Worm (Caenorhabditis elegans) whole organism, L4 larva: ENCODE measurements around the gene cox-10.

Source experiments
- D1046.2 ChIP-seq: fragments of 200-800 bp; sonication (Bioruptor generic); IDR thresholded peaks from 2 replicates; pipeline ENCODE4 v1.3.6; 2022; ENCODE audit warnings: missing genetic modification characterization, missing compliant biosample characterization
- F10B5.3 ChIP-seq: sonication (generic microtip); optimal IDR thresholded peaks from 2 replicates; lab custom pipeline; 2016; ENCODE audit warnings: mild to moderate bottlenecking, missing genetic modification characterization, missing compliant biosample characterization
- F26F4.8 ChIP-seq: fragments of 200-800 bp; sonication (Bioruptor generic); conservative IDR thresholded peaks from 2 replicates; pipeline ENCODE4 v1.3.6; 2022; ENCODE audit warnings: missing genetic modification characterization, missing compliant biosample characterization
- T26A8.4 ChIP-seq: fragments of 200-800 bp; sonication (Bioruptor generic); IDR thresholded peaks from 2 replicates; pipeline ENCODE4 v1.3.6; 2022; ENCODE audit warnings: missing genetic modification characterization, missing compliant biosample characterization
- Y105C5A.15 ChIP-seq: fragments of 200-800 bp; sonication (Bioruptor generic); IDR thresholded peaks from 2 replicates; pipeline ENCODE4 v1.3.6; 2022; ENCODE audit warnings: missing genetic modification characterization, missing compliant biosample characterization
- Y48G9A.11 ChIP-seq: fragments of 200-800 bp; sonication (Bioruptor generic); IDR thresholded peaks from 2 replicates; pipeline ENCODE4 v1.3.6; 2022; ENCODE audit warnings: missing genetic modification reagents, missing genetic modification characterization, missing compliant biosample characterization
- Y5F2A.4 ChIP-seq: fragments of 200-800 bp; sonication (Bioruptor generic); optimal IDR thresholded peaks from 2 replicates; lab custom pipeline; 2018; ENCODE audit warnings: mild to moderate bottlenecking, missing genetic modification characterization, missing compliant biosample characterization
- ZK337.2 ChIP-seq: fragments of 200-800 bp; sonication (Bioruptor generic); IDR thresholded peaks from 2 replicates; pipeline ENCODE4 v1.3.6; 2022; ENCODE audit warnings: missing genetic modification reagents, missing genetic modification characterization, missing compliant biosample characterization
- aha-1 ChIP-seq: fragments of 150-350 bp; peaks from one replicate; lab custom pipeline; 2014; ENCODE audit warnings: missing biosample characterization, missing genetic modification characterization
- arid-1 ChIP-seq: fragments of 200-800 bp; sonication (Bioruptor generic); conservative IDR thresholded peaks from 2 replicates; pipeline ENCODE4 v1.3.6; 2022; ENCODE audit warnings: missing genetic modification reagents, missing genetic modification characterization, missing compliant biosample characterization
- ceh-32 ChIP-seq: sonication (generic microtip); optimal IDR thresholded peaks from 2 replicates; lab custom pipeline; 2016; ENCODE audit warnings: mild to moderate bottlenecking, missing genetic modification characterization, missing compliant biosample characterization; ENCODE audit not compliant: poor library complexity
- ctbp-1 ChIP-seq: fragments of 200-800 bp; sonication (Bioruptor generic); IDR thresholded peaks from 2 replicates; pipeline ENCODE4 v1.3.6; 2022; ENCODE audit warnings: missing genetic modification reagents, missing genetic modification characterization, missing compliant biosample characterization
- daf-8 ChIP-seq: fragments of 200-800 bp; sonication (Bioruptor generic); IDR thresholded peaks from 2 replicates; pipeline ENCODE4 v1.3.6; 2022; ENCODE audit warnings: missing genetic modification characterization, missing compliant biosample characterization
- dmd-6 ChIP-seq: fragments of 200-800 bp; sonication (Bioruptor generic); IDR thresholded peaks from 2 replicates; pipeline ENCODE4 v1.3.6; 2022; ENCODE audit warnings: missing genetic modification reagents, missing genetic modification characterization, missing compliant biosample characterization
- dmd-8 ChIP-seq: fragments of 200-800 bp; sonication (Bioruptor generic); IDR thresholded peaks from 2 replicates; pipeline ENCODE4 v1.3.6; 2022; ENCODE audit warnings: missing genetic modification characterization, missing compliant biosample characterization
- egl-27 ChIP-seq: sonication (generic microtip); optimal IDR thresholded peaks from 3 replicates; lab custom pipeline; 2017; ENCODE audit warnings: missing biosample characterization, missing genetic modification reagents, missing genetic modification characterization
- hif-1 ChIP-seq, 2 experiments: sonication (generic microtip); optimal IDR thresholded peaks; 2 replicates each; lab custom pipeline; 2016 to 2017; ENCODE audit warnings: missing compliant biosample characterization in 2 of 2, missing genetic modification characterization in 2 of 2, missing genetic modification reagents in 2 of 2, missing genotype in 2 of 2, mild to moderate bottlenecking in 1 of 2
- hlh-11 ChIP-seq: fragments of 200-800 bp; sonication (Bioruptor generic); optimal IDR thresholded peaks from 2 replicates; lab custom pipeline; 2018; ENCODE audit warnings: mild to moderate bottlenecking, missing genetic modification characterization, missing compliant biosample characterization
- jun-1 ChIP-seq: fragments of 150-350 bp; optimal IDR thresholded peaks from 2 replicates; lab custom pipeline; 2014; ENCODE audit warnings: missing biosample characterization, missing genetic modification reagents, missing genetic modification characterization
- lin-1 ChIP-seq: fragments of 200-800 bp; sonication (Bioruptor generic); IDR thresholded peaks from 2 replicates; pipeline ENCODE4 v1.3.6; 2022; ENCODE audit warnings: missing genetic modification reagents, missing genetic modification characterization, missing compliant biosample characterization
- lin-15B ChIP-seq: fragments of 150-350 bp; sonication (generic microtip); optimal IDR thresholded peaks from 3 replicates; lab custom pipeline; 2014; ENCODE audit warnings: missing biosample characterization, missing genetic modification characterization
- lin-38 ChIP-seq: fragments of 200-800 bp; sonication (Bioruptor generic); IDR thresholded peaks from 2 replicates; pipeline ENCODE4 v1.3.6; 2022; ENCODE audit warnings: missing genetic modification reagents, missing genetic modification characterization, missing compliant biosample characterization
- madf-5 ChIP-seq, 2 experiments: fragments of 200-800 bp; sonication (Bioruptor generic); IDR thresholded peaks; 2 replicates each; pipeline ENCODE4 v1.3.6; 2022; ENCODE audit warnings: missing compliant biosample characterization in 2 of 2, missing genetic modification characterization in 2 of 2
- mxl-2 ChIP-seq: fragments of 200-800 bp; sonication (Bioruptor generic); conservative IDR thresholded peaks from 2 replicates; pipeline ENCODE4 v1.3.6; 2022; ENCODE audit warnings: missing genetic modification reagents, missing genetic modification characterization, missing compliant biosample characterization
- mxl-3 ChIP-seq: fragments of 200-800 bp; sonication (Bioruptor generic); optimal IDR thresholded peaks from 2 replicates; lab custom pipeline; 2018; ENCODE audit warnings: mild to moderate bottlenecking, missing genetic modification characterization, missing compliant biosample characterization
- nhr-102 ChIP-seq: sonication (generic microtip); optimal IDR thresholded peaks from 2 replicates; lab custom pipeline; 2016; ENCODE audit warnings: mild to moderate bottlenecking, missing genetic modification characterization, moderate library complexity, missing compliant biosample characterization
- nhr-42 ChIP-seq: fragments of 200-800 bp; sonication (Bioruptor generic); IDR thresholded peaks from 2 replicates; pipeline ENCODE4 v1.3.6; 2022; ENCODE audit warnings: missing genetic modification characterization, missing compliant biosample characterization
- nhr-77 ChIP-seq: fragments of 150-350 bp; optimal IDR thresholded peaks from 2 replicates; lab custom pipeline; 2014; ENCODE audit warnings: missing biosample characterization, missing genetic modification characterization
- pha-4 ChIP-seq, 2 experiments: fragments of 150-350 bp in 1 of 2; fragments of 200-800 bp in 1 of 2; sonication (Bioruptor generic) in 1 of 2; IDR thresholded peaks in 1 of 2; optimal IDR thresholded peaks in 1 of 2; 2 replicates each; pipeline versions ENCODE4 v1.3.6 to Lab custom; 2014 to 2022; ENCODE audit warnings: missing genetic modification characterization in 2 of 2, missing genetic modification reagents in 2 of 2, missing biosample characterization in 1 of 2, missing compliant biosample characterization in 1 of 2
- sdz-12 ChIP-seq: fragments of 200-800 bp; sonication (Bioruptor generic); optimal IDR thresholded peaks from 2 replicates; lab custom pipeline; 2018; ENCODE audit warnings: mild to moderate bottlenecking, missing genetic modification characterization, missing compliant biosample characterization
- set-16 ChIP-seq: fragments of 200-800 bp; sonication (Bioruptor generic); IDR thresholded peaks from 2 replicates; pipeline ENCODE4 v1.3.6; 2022; ENCODE audit warnings: missing genetic modification reagents, missing genetic modification characterization, missing compliant biosample characterization
- skn-1 ChIP-seq: fragments of 150-350 bp; optimal IDR thresholded peaks from 2 replicates; lab custom pipeline; 2014; ENCODE audit warnings: missing biosample characterization, missing genetic modification characterization
- snpc-4 ChIP-seq: fragments of 150-350 bp; optimal IDR thresholded peaks from 2 replicates; lab custom pipeline; 2014; ENCODE audit warnings: missing biosample characterization, missing genetic modification characterization
- spr-1 ChIP-seq: sonication (generic microtip); optimal IDR thresholded peaks from 2 replicates; lab custom pipeline; 2016; ENCODE audit warnings: mild to moderate bottlenecking, missing genetic modification characterization, missing compliant biosample characterization
- tag-97 ChIP-seq: fragments of 200-800 bp; sonication (Bioruptor generic); IDR thresholded peaks from 2 replicates; pipeline ENCODE4 v1.3.6; 2022; ENCODE audit warnings: missing genetic modification characterization, missing compliant biosample characterization
- tra-1 ChIP-seq: fragments of 200-800 bp; sonication (Bioruptor generic); IDR thresholded peaks from 2 replicates; pipeline ENCODE4 v1.3.6; 2022; ENCODE audit warnings: missing genetic modification reagents, missing genetic modification characterization, missing compliant biosample characterization
- unc-130 ChIP-seq: sonication (generic microtip); optimal IDR thresholded peaks from 2 replicates; lab custom pipeline; 2016; ENCODE audit warnings: missing genetic modification reagents, missing genetic modification characterization, missing compliant biosample characterization
- unc-39 ChIP-seq: sonication (generic microtip); optimal IDR thresholded peaks from 2 replicates; lab custom pipeline; 2017; ENCODE audit warnings: missing biosample characterization, missing genetic modification characterization
- zfp-2 ChIP-seq: sonication (generic microtip); optimal IDR thresholded peaks from 2 replicates; lab custom pipeline; 2016; ENCODE audit warnings: mild to moderate bottlenecking, missing genetic modification characterization, missing compliant biosample characterization
- zfp-3 ChIP-seq: fragments of 200-800 bp; sonication (Bioruptor generic); conservative IDR thresholded peaks from 2 replicates; pipeline ENCODE4 v1.3.6; 2022; ENCODE audit warnings: missing genetic modification reagents, missing genetic modification characterization, missing compliant biosample characterization
- zip-2 ChIP-seq: fragments of 150-350 bp; optimal IDR thresholded peaks from 2 replicates; lab custom pipeline; 2014; ENCODE audit warnings: missing biosample characterization, missing genetic modification characterization

The cox-10 gene

ce11 chrII:12677975-12678866, 1.5 kb upstream of the cox-10 start (continued):
- TF ChIP-seq aha-1 = peak; percentile 58
- peak; percentile 90 for TF ChIP-seq Y48G9A.11 (GFP tag; lab: Robert Waterston, UW)
- peak; percentile 72; the same call in 1 of the 2 replicates for TF ChIP-seq D1046.2 (GFP tag; lab: Robert Waterston, UW)
- TF ChIP-seq nhr-102 (tag; lab: Kevin White, UChicago) = peak; percentile 76
- 0 out of 2 replicates have a peak, but pooled peaks have one; percentile 79 for TF ChIP-seq zfp-3 (GFP tag; lab: Robert Waterston, UW)
- no peak for TF ChIP-seq jun-1 (tag; lab: Kevin White, UChicago)
- peak; percentile 41; the same call in 1 of the 2 replicates for TF ChIP-seq mxl-2
- TF ChIP-seq nhr-42 = no peak
- no peak for TF ChIP-seq unc-39
- peak; percentile 79; the same call in 1 of the 2 replicates for TF ChIP-seq F26F4.8 (GFP tag; lab: Robert Waterston, UW)
- TF ChIP-seq skn-1 (tag; lab: Kevin White, UChicago) = no peak
- TF ChIP-seq zip-2 (tag; lab: Kevin White, UChicago) = peak; percentile 47
- TF ChIP-seq sdz-12 (GFP tag; lab: Kevin White, UChicago) = peak; percentile 64
- peak; percentile 31 for TF ChIP-seq zfp-2 (tag; lab: Kevin White, UChicago)
- TF ChIP-seq snpc-4 = no peak
- TF ChIP-seq ctbp-1 (GFP tag; lab: Robert Waterston, UW) = peak; percentile 46; the same call in 1 of the 2 replicates
- peak; percentile 66; the same call in 1 of the 2 replicates for TF ChIP-seq ZK337.2 (GFP tag; lab: Robert Waterston, UW)
- TF ChIP-seq Y105C5A.15 (GFP tag; lab: Robert Waterston, UW) = 0 out of 2 replicates have a peak, but pooled peaks have one; percentile 56
- TF ChIP-seq daf-8 (GFP tag; lab: Robert Waterston, UW) = no peak
- peak; percentile 62 for TF ChIP-seq dmd-6 (GFP tag; lab: Robert Waterston, UW)
- TF ChIP-seq dmd-8 (GFP tag; lab: Robert Waterston, UW) = peak; percentile 80; the same call in 1 of the 2 replicates
- TF ChIP-seq lin-15B (tag; lab: Kevin White, UChicago) = peak; percentile 67
- TF ChIP-seq unc-130 (GFP tag; lab: Kevin White, UChicago) = peak; percentile 77
- peak; percentile 75 for TF ChIP-seq pha-4 (GFP tag; IDR thresholded peaks at IDR 0.05; lab: Robert Waterston, UW)
- TF ChIP-seq pha-4 (tag; optimal IDR thresholded peaks at IDR 0.05; lab: Kevin White, UChicago) = no peak
- TF ChIP-seq F10B5.3 (tag; lab: Kevin White, UChicago) = peak; percentile 64
- TF ChIP-seq tra-1 (GFP tag; lab: Robert Waterston, UW) = peak; percentile 13; the same call in 1 of the 2 replicates
- TF ChIP-seq T26A8.4 = 0 out of 2 replicates have a peak, but pooled peaks have one; percentile 60
- peak; percentile 97 for TF ChIP-seq lin-38 (GFP tag; lab: Robert Waterston, UW)
- TF ChIP-seq hlh-11 (tag; lab: Kevin White, UChicago) = peak; percentile 49
- TF ChIP-seq nhr-77 (tag; lab: Kevin White, UChicago) = peak; percentile 30
- peak; percentile 65 for TF ChIP-seq mxl-3 (GFP tag; lab: Kevin White, UChicago)
- peak; percentile 38 to 71; a peak in 1 of 4 replicates for TF ChIP-seq madf-5 (GFP tag; IDR thresholded peaks at IDR 0.05; lab: Robert Waterston, UW)
- TF ChIP-seq set-16 (GFP tag; lab: Robert Waterston, UW) = no peak
- TF ChIP-seq Y5F2A.4 (GFP tag; lab: Kevin White, UChicago) = peak; percentile 32
- TF ChIP-seq ceh-32 (tag; lab: Kevin White, UChicago) = no peak
- peak in 1 of 2 experiments; percentile 83 for TF ChIP-seq hif-1 (tag; optimal IDR thresholded peaks at IDR 0.05; lab: Kevin White, UChicago)
- TF ChIP-seq arid-1 = peak; percentile 58; the same call in 1 of the 2 replicates
- peak; percentile 81 for TF ChIP-seq spr-1 (tag; lab: Kevin White, UChicago)
- no peak for TF ChIP-seq tag-97 (GFP tag; lab: Robert Waterston, UW)
- TF ChIP-seq lin-1 (GFP tag; lab: Robert Waterston, UW) = 0 out of 2 replicates have a peak, but pooled peaks have one; percentile 24
- TF ChIP-seq egl-27 (tag; lab: Kevin White, UChicago) = no peak
